Fruit fly (Drosophila melanogaster): Measurements from ENCODE around the gene CG33769.

Gene CG33769

DNA sequence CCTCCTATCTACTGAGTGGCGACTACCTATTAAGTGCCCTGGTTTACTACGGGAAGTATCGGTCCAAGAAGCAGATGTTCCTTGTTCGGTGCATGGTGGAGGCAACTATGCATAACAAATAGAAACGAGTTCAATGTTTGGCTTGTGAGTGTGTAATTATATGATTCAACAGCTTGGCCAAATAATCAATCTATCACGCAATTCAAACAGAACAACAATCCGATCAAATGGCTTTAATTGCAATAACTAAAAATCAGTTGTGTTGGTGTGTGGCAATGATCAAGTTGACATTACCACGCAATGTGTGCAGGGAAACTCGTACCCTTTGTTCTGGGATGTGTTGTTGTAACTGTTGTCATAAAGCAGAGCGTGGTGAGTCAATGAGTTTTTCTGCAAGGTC, at the start of gene CG33769:
Gene CG33769 (plus strand): TSS at position 301 of the 400 bp plus-strand sequence.
- TF ChIP-seq CG17801 (GFP tag; optimal IDR thresholded peaks at IDR 0.05; ENCODE audit: partially characterized antibody) = no peak

DNA sequence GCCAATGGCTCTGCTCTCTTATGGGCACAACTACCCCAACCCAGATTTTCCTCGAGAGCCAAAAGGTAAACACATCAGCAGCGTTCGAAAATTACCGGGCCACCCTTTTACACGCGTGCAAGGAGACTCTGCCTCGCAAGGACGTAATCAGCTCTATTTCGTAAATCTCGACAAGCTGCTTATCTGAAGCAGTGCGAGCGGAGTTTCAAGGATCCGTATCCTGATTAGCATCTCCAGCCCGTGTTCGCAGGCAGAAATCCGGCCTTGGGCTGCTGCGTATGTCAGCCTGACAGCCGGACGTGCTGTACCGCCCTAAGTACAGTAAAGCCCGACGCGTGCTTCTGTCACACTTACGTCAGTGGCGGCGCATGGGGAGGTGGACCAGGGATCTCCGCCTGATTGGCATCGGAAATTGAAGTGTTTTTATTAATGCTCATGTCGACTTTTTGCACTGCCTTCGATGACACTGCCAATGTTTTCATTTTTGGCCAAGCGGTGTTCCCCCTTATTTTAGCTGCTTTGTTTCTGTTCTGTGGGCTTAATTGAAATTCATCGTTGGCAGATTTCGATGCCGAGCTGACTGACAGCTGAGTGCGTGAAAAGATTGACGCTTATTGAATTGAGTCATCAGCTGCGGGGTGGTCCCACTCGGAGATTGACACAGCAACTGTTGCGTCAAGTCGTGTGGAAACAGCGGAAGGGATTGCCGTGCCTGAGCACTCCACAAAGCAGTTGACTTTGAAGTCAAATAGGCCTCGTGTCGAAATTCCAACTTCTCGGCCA, 41.9 kb upstream of the CG33769 start, which contains the start of gene ND-B14.5AL:
Gene ND-B14.5AL (plus strand): TSS at position 733 of the 783 bp plus-strand sequence.
- TF ChIP-seq CG17801 (GFP tag; optimal IDR thresholded peaks at IDR 0.05; ENCODE audit: partially characterized antibody) = no peak

DNA sequence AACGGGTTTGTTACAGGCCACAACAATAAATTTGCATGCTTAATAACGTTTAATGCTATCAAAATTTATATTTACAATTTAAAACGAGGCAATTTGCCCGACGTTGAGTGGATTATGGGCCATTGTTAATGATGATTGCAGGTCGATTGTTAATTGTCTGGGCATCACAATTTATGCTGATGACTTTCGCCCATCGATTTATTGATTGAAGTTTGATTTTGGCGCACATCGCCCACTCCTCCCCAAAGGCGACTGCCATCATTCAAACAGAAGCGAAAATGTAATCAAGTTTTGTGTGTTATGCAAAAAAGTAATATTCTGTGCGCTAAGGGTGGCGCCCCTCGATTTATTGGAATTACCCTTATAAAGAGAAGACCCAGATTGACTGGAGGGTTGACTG, 40.7 kb upstream of the CG33769 start:
- no peak for TF ChIP-seq CG17801 (GFP tag; optimal IDR thresholded peaks at IDR 0.05; ENCODE audit: partially characterized antibody)

DNA sequence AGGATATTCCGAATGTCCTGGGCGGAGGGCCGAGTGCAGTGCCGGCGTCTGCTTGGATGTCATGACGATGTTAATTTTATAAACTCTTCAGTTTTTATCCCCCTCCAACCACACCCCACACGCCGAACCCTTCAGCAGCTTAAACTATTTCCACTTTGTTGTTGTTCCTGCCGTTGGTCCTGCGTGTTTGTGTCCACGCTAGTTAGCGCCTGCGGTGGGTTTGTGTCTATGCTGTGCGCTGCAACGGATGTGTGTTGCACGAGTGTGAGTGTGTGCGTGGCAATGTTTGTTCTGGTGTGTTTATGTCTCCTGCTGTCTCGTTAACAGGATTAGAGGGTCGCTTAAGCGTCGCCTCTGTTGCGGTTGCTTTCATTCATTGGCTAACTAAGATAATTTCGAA, 30.9 kb upstream of the CG33769 start:
- TF ChIP-seq CG17801 (GFP tag; optimal IDR thresholded peaks at IDR 0.05; ENCODE audit: partially characterized antibody) = no peak

DNA sequence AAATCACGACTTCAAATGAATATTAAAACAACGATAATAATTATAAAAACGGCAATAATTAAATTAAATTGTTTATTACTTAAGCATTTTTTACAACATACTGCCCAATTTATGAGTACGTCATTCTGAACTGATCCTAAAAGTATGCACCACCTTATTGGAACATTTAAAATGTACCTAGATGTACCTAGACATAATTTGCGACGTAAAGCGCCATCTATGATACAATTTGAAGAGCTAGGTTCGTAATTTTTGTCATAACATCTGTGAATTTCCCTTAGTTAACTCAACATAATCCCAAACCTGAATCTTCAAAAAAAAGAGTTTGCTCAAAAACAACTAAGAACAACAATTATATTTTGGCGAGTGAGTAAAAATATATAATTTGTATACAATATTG, 13.6 kb upstream of the CG33769 start:
- no peak for TF ChIP-seq CG17801 (GFP tag; optimal IDR thresholded peaks at IDR 0.05; ENCODE audit: partially characterized antibody)

DNA sequence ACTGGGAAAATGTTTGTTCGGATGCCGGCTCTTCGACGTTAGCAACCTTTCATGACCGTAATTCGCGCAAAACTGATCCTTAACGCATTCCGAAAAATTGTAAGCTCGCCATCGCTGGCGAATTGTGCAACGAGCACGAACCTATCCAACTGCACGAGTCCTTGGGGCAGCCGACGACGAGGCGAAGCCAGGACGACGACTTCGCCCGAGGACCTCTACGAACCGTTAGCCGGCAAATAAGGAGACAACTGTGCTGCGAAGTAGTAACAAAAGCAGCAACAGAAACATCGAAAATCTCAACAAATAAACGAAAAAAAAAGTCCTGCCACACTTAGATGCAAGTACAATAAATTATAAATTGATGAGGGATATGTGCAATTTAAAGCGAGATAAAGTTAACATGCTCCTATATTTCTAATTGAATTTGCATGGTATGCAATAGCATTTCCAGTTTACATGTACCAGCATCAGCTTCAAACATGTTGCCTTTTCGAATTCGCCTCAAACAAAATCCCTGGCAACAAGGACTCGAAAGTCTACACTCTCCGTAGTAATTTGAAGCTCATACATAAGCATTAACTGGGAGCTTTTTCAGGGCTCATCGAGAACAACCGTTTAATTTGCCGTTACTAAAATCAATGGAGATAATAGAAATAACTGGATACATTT, 9.7 kb upstream of the CG33769 start, which contains the start of gene CG14459:
Gene CG14459 (minus strand): TSS at position 51 of the 669 bp plus-strand sequence.
- no peak for TF ChIP-seq CG17801 (GFP tag; optimal IDR thresholded peaks at IDR 0.05; ENCODE audit: partially characterized antibody)

DNA sequence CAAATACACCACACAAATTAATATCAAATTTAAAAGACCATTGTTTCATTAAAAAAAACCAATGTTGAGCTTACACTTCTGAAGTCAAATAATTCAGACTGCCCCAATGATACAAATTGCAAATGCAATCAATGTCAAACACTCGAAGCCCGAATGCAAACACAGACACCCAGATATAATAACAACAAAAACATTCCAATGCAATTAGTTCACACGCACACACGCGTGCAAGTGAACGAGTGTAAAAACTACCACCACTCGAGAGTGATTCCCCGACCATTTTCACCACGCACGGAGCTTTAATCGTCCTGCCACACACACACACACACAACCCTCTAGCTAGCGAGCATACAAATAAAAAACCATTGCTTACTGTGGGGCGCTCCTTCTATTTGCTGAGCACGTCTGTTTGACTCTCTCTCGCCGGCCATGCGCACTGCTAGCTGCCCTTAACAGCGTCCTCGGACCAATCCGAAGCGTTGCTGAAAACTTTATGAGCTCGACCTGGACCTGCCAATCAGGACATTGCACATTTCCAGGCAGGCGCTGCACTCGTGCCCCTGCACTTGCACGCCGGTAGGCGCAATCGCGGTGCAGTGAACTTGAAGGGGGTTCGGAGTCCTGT, 5.3 kb upstream of the CG33769 start:
- TF ChIP-seq CG17801 (GFP tag; optimal IDR thresholded peaks at IDR 0.05; ENCODE audit: partially characterized antibody) = no peak

DNA sequence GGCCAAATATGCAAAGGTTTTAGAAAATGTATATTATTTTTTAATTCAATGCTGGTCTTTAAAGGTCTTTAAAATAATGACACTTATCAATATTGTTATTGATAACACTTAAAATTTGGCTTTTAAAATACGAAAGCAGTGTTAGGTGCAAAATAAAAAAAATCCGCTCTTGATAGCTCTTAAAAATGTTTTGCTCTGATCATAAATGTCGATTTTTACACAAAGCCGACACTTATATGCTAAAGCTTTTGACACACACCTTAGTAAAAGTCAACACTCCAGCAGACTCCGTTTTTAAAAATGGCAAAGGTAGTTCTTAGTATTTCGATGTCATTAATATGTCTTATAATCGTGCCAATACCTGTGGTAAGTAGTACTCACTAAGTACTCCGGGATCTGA, 2.4 kb upstream of the CG33769 start, which contains the start of gene CG33766:
Gene CG33766 (plus strand): TSS at position 301 of the 400 bp plus-strand sequence.
- no peak for TF ChIP-seq CG17801 (GFP tag; optimal IDR thresholded peaks at IDR 0.05; ENCODE audit: partially characterized antibody)

DNA sequence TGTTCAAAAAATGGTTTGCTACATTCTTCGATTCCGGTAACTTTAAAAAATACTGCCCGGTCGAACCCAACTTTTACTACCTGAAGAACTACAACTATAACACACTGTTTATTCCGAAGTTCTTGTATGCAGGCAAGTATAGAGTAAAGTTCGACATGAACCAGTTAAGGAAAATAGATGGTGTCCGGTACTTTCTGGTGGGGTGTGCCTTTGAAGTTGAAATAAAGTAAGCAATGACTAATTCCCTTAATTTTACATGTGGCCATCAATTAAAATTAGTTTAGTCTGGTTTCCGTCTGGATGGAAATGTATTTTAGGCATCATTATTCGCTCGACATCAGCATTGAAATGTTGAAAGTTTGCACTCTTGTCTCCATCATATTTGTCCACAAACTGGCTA, 1.7 kb upstream of the CG33769 start, which contains the start of gene CG33767:
Gene CG33767 (plus strand): TSS at position 301 of the 400 bp plus-strand sequence.
- TF ChIP-seq CG17801 (GFP tag; optimal IDR thresholded peaks at IDR 0.05; ENCODE audit: partially characterized antibody) = no peak

DNA sequence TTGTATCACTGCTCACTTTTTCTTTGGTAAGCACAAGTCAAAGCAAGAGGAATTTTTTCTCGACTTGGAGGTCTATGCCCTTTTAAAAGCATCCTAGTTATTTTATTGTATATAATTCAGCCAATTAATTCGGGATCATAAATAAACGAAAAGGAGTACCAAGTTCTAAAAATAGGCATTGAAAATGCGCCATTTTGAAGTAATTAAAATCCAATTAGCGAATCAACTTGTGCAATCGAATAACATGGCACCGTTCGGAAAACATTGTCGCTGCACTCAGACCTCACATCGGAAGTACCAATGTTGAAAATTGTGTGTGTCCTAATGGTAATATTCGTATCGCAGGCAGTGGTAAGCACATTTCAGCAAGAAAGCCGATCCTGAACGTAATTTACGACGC, 864 bp upstream of the CG33769 start, which contains the start of gene CG33768:
Gene CG33768 (plus strand): TSS at position 301 of the 400 bp plus-strand sequence.
- no peak for TF ChIP-seq CG17801 (GFP tag; optimal IDR thresholded peaks at IDR 0.05; ENCODE audit: partially characterized antibody)

DNA sequence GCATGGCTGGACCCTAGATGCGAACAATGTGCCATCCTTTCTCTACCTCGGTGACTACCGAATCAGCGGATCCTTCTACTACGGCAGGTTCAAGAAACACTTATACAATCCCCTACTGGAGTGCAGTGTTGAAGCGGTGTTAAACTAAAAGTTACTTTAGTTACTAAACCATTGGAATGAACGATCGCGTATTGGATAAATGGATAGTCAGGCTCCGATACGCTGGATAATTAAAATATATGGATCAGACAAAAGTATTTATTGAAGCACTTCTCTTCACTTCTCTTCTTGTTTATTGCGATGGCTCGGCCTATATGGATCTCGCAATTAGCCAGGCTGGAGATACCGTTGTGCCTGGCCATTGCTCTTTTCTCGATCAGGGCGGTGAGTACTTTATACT, 645 bp downstream of the CG33769 start, which contains the start of gene CG33770:
Gene CG33770 (plus strand): TSS at position 301 of the 400 bp plus-strand sequence.
- TF ChIP-seq CG17801 (GFP tag; optimal IDR thresholded peaks at IDR 0.05; ENCODE audit: partially characterized antibody) = no peak

DNA sequence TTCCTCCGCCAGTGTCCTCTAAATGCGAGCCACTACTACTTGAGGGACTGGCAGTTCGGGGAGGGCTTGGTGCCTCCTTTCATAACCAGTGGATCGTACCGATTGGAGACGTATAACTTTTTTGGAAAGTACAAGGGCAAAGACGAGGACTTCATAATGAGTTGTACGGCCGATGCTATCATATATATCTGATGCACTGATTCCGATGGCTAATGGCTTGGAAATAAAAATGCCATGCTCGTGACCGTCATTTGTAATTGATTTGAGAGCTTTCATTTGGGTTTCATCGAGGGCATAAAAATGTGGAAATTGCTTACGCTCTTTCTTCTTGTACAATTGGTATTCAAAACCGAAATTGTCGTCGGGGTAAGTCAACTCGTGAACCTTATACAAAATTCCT, 1.4 kb downstream of the CG33769 start, which contains the start of gene CG33771:
Gene CG33771 (plus strand): TSS at position 301 of the 400 bp plus-strand sequence.
- no peak for TF ChIP-seq CG17801 (GFP tag; optimal IDR thresholded peaks at IDR 0.05; ENCODE audit: partially characterized antibody)

DNA sequence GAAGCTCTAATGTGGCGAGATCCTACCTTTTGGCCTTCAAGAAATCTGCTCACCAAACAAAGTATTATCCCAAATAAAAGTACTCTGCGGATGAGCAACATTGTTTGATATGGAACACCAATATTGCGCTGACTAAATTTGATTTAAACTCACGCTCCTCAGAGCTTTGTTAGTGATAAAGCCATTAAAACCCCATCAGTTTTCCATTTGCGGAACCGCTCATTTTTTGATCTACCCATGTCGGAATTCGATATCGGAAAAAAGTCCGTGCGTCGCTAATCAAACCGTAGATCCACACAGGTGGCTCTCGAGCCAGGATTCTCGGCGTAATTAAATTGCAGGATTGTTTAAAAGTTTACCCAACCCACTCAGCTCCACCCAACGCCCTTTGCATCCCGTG, 4.7 kb downstream of the CG33769 start, which contains the start of gene CG33772:
Gene CG33772 (minus strand): TSS at position 101 of the 400 bp plus-strand sequence.
- no peak for TF ChIP-seq CG17801 (GFP tag; optimal IDR thresholded peaks at IDR 0.05; ENCODE audit: partially characterized antibody)

DNA sequence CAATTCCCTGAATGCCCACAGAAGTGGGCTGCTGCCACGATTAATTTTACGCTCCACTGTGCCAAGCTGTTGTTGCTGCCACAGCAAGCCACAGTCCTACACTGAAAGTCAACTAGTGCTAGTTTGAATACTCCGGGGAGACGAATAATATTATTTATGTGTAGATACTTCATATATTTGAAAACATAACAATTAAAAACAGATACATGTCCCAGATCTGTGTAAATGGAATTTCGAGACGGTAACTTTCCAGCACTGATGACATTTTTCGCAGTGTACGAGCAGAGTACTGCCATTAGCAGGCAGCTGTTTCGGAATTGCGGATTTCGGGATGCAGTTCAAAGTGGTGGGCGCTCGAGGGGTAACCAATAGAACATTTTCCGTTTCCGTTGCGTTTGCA, 17.4 kb downstream of the CG33769 start:
- TF ChIP-seq CG17801 (GFP tag; optimal IDR thresholded peaks at IDR 0.05; ENCODE audit: partially characterized antibody) = no peak

Measured in ovary, adult (tissue).